Fruit fly (Drosophila melanogaster): ENCODE measurements around the gene CG12104.

dm6 chr3L:1565092-1565491 lies 37.4 kb downstream of the CG12104 start, which contains the start of gene CG12003:
- TF ChIP-seq zen2 (GFP tag; IDR thresholded peaks at IDR 0.05; ENCODE audit: partially characterized antibody) (no peak), CG9817 (tag; optimal IDR thresholded peaks at IDR 0.05) (no peak), p53 (GFP tag; optimal IDR thresholded peaks at IDR 0.05) (no peak), CG17912 (GFP tag; optimal IDR thresholded peaks at IDR 0.05) (no peak), chinmo (GFP tag; IDR thresholded peaks at IDR 0.05; ENCODE audit: partially characterized antibody) (no peak), CG16779 (GFP tag; IDR thresholded peaks at IDR 0.05) (no peak), pfk (GFP tag; optimal IDR thresholded peaks at IDR 0.05) (no peak), btn (GFP tag; optimal IDR thresholded peaks at IDR 0.05) (no peak), maf-S (GFP tag; optimal IDR thresholded peaks at IDR 0.05) (no peak), vfl (GFP tag; optimal IDR thresholded peaks at IDR 0.05) (no peak), CG9727 (GFP tag; optimal IDR thresholded peaks at IDR 0.05) (no peak)
